Fruit fly (Drosophila melanogaster) whole organism, prepupa: ENCODE results near the gene CG32712.

Experiments
- CG10669 ChIP-seq: fragments of 200-800 bp; sonication (Bioruptor generic); optimal IDR thresholded peaks from 3 replicates; lab custom pipeline; 2018; ENCODE audit warnings: missing biosample characterization, mild to moderate bottlenecking, missing genetic modification characterization, moderate library complexity
- CG16779 ChIP-seq: fragments of 200-800 bp; sonication (Bioruptor generic); optimal IDR thresholded peaks from 3 replicates; lab custom pipeline; 2017; ENCODE audit warnings: missing biosample characterization, mild to moderate bottlenecking, missing genetic modification characterization
- CG4318 ChIP-seq: fragments of 200-800 bp; sonication (Bioruptor generic); optimal IDR thresholded peaks from 3 replicates; lab custom pipeline; 2017; ENCODE audit warnings: missing biosample characterization, mild to moderate bottlenecking, missing genetic modification characterization
- OdsH ChIP-seq: fragments of 200-800 bp; sonication (Bioruptor generic); optimal IDR thresholded peaks from 3 replicates; lab custom pipeline; 2016; ENCODE audit warnings: missing biosample characterization, missing genetic modification characterization
- Smox ChIP-seq: fragments of 200-800 bp; sonication (Bioruptor generic); optimal IDR thresholded peaks from 3 replicates; lab custom pipeline; 2016; ENCODE audit warnings: missing biosample characterization, missing genetic modification characterization
- Sox102F ChIP-seq: fragments of 200-800 bp; sonication (Bioruptor generic); optimal IDR thresholded peaks from 2 replicates; lab custom pipeline; 2016; ENCODE audit warnings: missing biosample characterization, mild to moderate bottlenecking, missing genetic modification characterization
- dac ChIP-seq: fragments of 200-800 bp; sonication (Bioruptor generic); optimal IDR thresholded peaks from 2 replicates; lab custom pipeline; 2017; ENCODE audit warnings: missing biosample characterization, mild to moderate bottlenecking, missing genetic modification characterization
- salr ChIP-seq, 2 experiments: fragments of 200-800 bp; sonication (Bioruptor generic); optimal IDR thresholded peaks; 3 replicates each; lab custom pipeline; 2016 to 2018; ENCODE audit warnings: missing biosample characterization in 2 of 2, missing genetic modification characterization in 2 of 2, mild to moderate bottlenecking in 1 of 2
- spab ChIP-seq: fragments of 200-800 bp; sonication (Bioruptor generic); optimal IDR thresholded peaks from 2 replicates; lab custom pipeline; 2017; ENCODE audit warnings: missing biosample characterization, mild to moderate bottlenecking, missing genetic modification characterization, missing genetic modification reagents

DNA sequence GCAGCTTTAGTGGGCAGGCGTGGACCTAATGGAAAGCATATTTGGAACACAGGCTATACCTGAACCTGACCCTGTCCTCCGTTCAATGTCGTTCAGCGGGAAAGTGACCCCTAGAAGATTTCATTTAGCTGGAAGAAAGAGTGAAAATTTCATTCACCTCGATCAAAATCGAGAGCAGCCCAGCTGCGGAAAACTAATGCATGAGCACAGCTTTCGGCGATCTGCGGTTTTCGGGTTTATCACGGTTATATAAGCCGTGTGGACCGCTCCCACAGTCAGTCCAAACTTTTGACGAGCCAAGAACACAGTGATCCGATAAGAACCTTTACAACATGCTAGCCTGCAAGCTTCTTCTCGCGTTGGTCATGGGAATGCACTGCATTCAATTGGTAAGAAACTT is 37.0 kb upstream of the CG32712 start, which contains the start of gene Cp7Fa:
- TF ChIP-seq CG10669 (GFP tag; lab: Kevin White, UChicago) (no peak), Smox (GFP tag; lab: Kevin White, UChicago) (no peak), CG16779 (tag; lab: Kevin White, UChicago) (no peak), dac (GFP tag; lab: Kevin White, UChicago) (no peak), OdsH (GFP tag; lab: Kevin White, UChicago) (no peak), CG4318 (no peak), salr (GFP tag; optimal IDR thresholded peaks at IDR 0.05; lab: Kevin White, UChicago) (no peak), Sox102F (no peak), spab (GFP tag; lab: Kevin White, UChicago) (no peak)
